Worm (Caenorhabditis elegans): ENCODE measurements around the gene T02C12.5.

Gene T02C12.5

ce11 chrIII:4010168-4010567, 17.8 kb downstream of the T02C12.5 start (continued):
- TF ChIP-seq unc-98 (GFP tag; IDR thresholded peaks at IDR 0.05), result no peak
- no peak for TF ChIP-seq nhr-11 (tag; optimal IDR thresholded peaks at IDR 0.05)
- TF ChIP-seq mdl-1 (tag; optimal IDR thresholded peaks at IDR 0.05), result peak in 1 of 2 experiments; percentile 12
- TF ChIP-seq ztf-4 (tag; optimal IDR thresholded peaks at IDR 0.05), result no peak
- TF ChIP-seq nhr-90 (tag; optimal IDR thresholded peaks at IDR 0.05; ENCODE audit: poor library complexity), result no peak
- peak; percentile 38 for TF ChIP-seq snu-23 (GFP tag; optimal IDR thresholded peaks at IDR 0.05)
- TF ChIP-seq nhr-12 (tag; optimal IDR thresholded peaks at IDR 0.05), result no peak
- peak in 1 of 2 experiments; percentile 6 for TF ChIP-seq lsy-2 (tag; optimal IDR thresholded peaks at IDR 0.05)
- TF ChIP-seq elt-3 (tag; optimal IDR thresholded peaks at IDR 0.05), result peak in 1 of 6 experiments; percentile 34
- peak; percentile 6 for TF ChIP-seq xbp-1 (tag; optimal IDR thresholded peaks at IDR 0.05)
- TF ChIP-seq nhr-20 (tag; optimal IDR thresholded peaks at IDR 0.05), result peak; percentile 36
- no peak for TF ChIP-seq ets-5 (GFP tag; IDR thresholded peaks at IDR 0.05)
- TF ChIP-seq nhr-76 (tag; optimal IDR thresholded peaks at IDR 0.05), result no peak
- TF ChIP-seq irx-1 (tag; optimal IDR thresholded peaks at IDR 0.05), result no peak
- TF ChIP-seq vab-15 (tag; optimal IDR thresholded peaks at IDR 0.05), result no peak
- no peak for TF ChIP-seq fkh-8 (tag; optimal IDR thresholded peaks at IDR 0.05)
- TF ChIP-seq nhr-71 (tag; optimal IDR thresholded peaks at IDR 0.05), result peak; percentile 35
- TF ChIP-seq dpl-1 (GFP tag; optimal IDR thresholded peaks at IDR 0.05), result no peak
- no peak for TF ChIP-seq hlh-17 (GFP tag; optimal IDR thresholded peaks at IDR 0.05; ENCODE audit: borderline replicate concordance)
- TF ChIP-seq elt-2 (tag; optimal IDR thresholded peaks at IDR 0.05), result no peak
- TF ChIP-seq efl-1 (optimal IDR thresholded peaks at IDR 0.05), result no peak
- peak in 1 of 2 experiments; percentile 41 for TF ChIP-seq efl-1 (GFP tag; optimal IDR thresholded peaks at IDR 0.05 in 1 of 2)
- peak in 1 of 2 experiments; percentile 5 for TF ChIP-seq lin-35 (GFP tag; optimal IDR thresholded peaks at IDR 0.05)
- TF ChIP-seq pag-3 (tag; optimal IDR thresholded peaks at IDR 0.05; ENCODE audit: borderline replicate concordance, insufficient read depth), result no peak
- TF ChIP-seq mef-2 (tag; optimal IDR thresholded peaks at IDR 0.05), result no peak
- TF ChIP-seq ceh-90 (tag; optimal IDR thresholded peaks at IDR 0.05), result no peak
- no peak for TF ChIP-seq sptf-1 (tag; optimal IDR thresholded peaks at IDR 0.05)
- no peak for TF ChIP-seq Y116A8C.19 (tag; optimal IDR thresholded peaks at IDR 0.05; ENCODE audit: borderline replicate concordance)
- TF ChIP-seq grh-1 (GFP tag; IDR thresholded peaks at IDR 0.05), result no peak
- TF ChIP-seq blmp-1 (tag; optimal IDR thresholded peaks at IDR 0.05), result no peak
- TF ChIP-seq ceh-82 (tag; optimal IDR thresholded peaks at IDR 0.05), result no peak
- no peak for TF ChIP-seq ztf-11 (tag; optimal IDR thresholded peaks at IDR 0.05)
- TF ChIP-seq pax-3 (tag; optimal IDR thresholded peaks at IDR 0.05), result no peak
- no peak for TF ChIP-seq lin-15B (tag; optimal IDR thresholded peaks at IDR 0.05)
- TF ChIP-seq egl-27 (tag; optimal IDR thresholded peaks at IDR 0.05), result no peak
- TF ChIP-seq ceh-63 (GFP tag; optimal IDR thresholded peaks at IDR 0.05), result no peak
- TF ChIP-seq sup-37 (GFP tag; optimal IDR thresholded peaks at IDR 0.05), result no peak
- no peak for TF ChIP-seq egl-13 (tag; optimal IDR thresholded peaks at IDR 0.05)

ce11 chrIII:4009181-4009580, 18.8 kb downstream of the T02C12.5 start:
- TF ChIP-seq nhr-76 (tag; optimal IDR thresholded peaks at IDR 0.05) (no peak), zag-1 (tag; optimal IDR thresholded peaks at IDR 0.05) (no peak), efl-1 (optimal IDR thresholded peaks at IDR 0.05) (no peak), efl-1 (GFP tag; optimal IDR thresholded peaks at IDR 0.05 in 1 of 2) (no peak), lin-14 (GFP tag; optimal IDR thresholded peaks at IDR 0.05) (no peak)

DNA sequence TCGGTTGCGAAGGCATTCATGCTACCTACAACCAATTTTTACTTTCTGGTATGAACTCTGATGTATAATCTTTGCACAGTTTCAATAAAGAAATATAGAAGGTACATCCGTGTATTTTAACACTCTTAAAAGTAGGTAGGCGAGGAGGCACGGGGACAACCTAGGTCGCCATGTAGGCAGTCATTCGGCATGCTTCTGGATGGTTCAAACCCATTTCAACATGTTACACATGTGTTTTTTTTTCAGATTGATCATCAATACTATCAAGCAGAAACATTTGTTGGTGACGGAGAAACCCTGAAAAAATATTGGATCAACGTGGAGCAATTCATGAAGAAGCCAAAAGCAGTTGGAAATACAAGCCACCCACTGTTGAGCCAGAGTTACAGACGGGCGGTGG, 20.9 kb downstream of the T02C12.5 start:
- TF ChIP-seq efl-1 (optimal IDR thresholded peaks at IDR 0.05) (no peak), efl-1 (GFP tag; optimal IDR thresholded peaks at IDR 0.05 in 1 of 2) (peak in 1 of 2 experiments; percentile 64), dsc-1 (tag; optimal IDR thresholded peaks at IDR 0.05) (no peak), ceh-82 (tag; optimal IDR thresholded peaks at IDR 0.05) (no peak)
